Fruit fly (Drosophila melanogaster) whole organism, wandering third instar larva: ENCODE measurements around the gene put.

Source experiments
- Abd-B ChIP-seq: fragments of >200 bp; optimal IDR thresholded peaks from 2 replicates; lab custom pipeline; 2017; ENCODE audit warnings: missing biosample characterization, missing genetic modification characterization
- CG32264 ChIP-seq: fragments of 200-800 bp; sonication (Bioruptor generic); optimal IDR thresholded peaks from 2 replicates; lab custom pipeline; 2016; ENCODE audit warnings: missing biosample characterization, missing genetic modification characterization
- CG9705 ChIP-seq: fragments of 200-800 bp; sonication (Bioruptor generic); optimal IDR thresholded peaks from 2 replicates; lab custom pipeline; 2018; ENCODE audit warnings: missing biosample characterization, mild to moderate bottlenecking, missing genetic modification characterization
- CrebA ChIP-seq: fragments of 200-800 bp; sonication (Bioruptor generic); optimal IDR thresholded peaks from 2 replicates; lab custom pipeline; 2016; ENCODE audit warnings: missing biosample characterization, mild to moderate bottlenecking, missing genetic modification characterization, borderline replicate concordance
- Dfd ChIP-seq: fragments of >200 bp; optimal IDR thresholded peaks from 2 replicates; lab custom pipeline; 2017; ENCODE audit warnings: missing biosample characterization, missing genetic modification characterization
- Dif ChIP-seq: fragments of 200-275, 200-300 bp; sonication (Bioruptor generic); optimal IDR thresholded peaks from 2 replicates; lab custom pipeline; 2018; ENCODE audit warnings: missing biosample characterization, missing genetic modification characterization; ENCODE audit not compliant: partially characterized antibody
- GATAd ChIP-seq: sonication (Bioruptor generic); optimal IDR thresholded peaks from 2 replicates; lab custom pipeline; 2016; ENCODE audit warnings: missing biosample characterization, missing genetic modification characterization
- HLH106 ChIP-seq: fragments of 200-800 bp; optimal IDR thresholded peaks from 3 replicates; lab custom pipeline; 2019; ENCODE audit warnings: missing biosample characterization, mild to moderate bottlenecking, missing genetic modification characterization, moderate library complexity
- Hnf4 ChIP-seq: fragments of 200-800 bp; sonication (Bioruptor generic); optimal IDR thresholded peaks from 2 replicates; lab custom pipeline; 2016; ENCODE audit warnings: missing biosample characterization, mild to moderate bottlenecking, missing genetic modification characterization
- Hr78 ChIP-seq: fragments of >200 bp; optimal IDR thresholded peaks from 2 replicates; lab custom pipeline; 2017; ENCODE audit warnings: missing biosample characterization, missing genetic modification characterization
- Hr83 ChIP-seq: fragments of 200-300 bp; sonication (Bioruptor generic); optimal IDR thresholded peaks from 2 replicates; lab custom pipeline; 2016; ENCODE audit warnings: missing biosample characterization, mild to moderate bottlenecking, missing genetic modification characterization, moderate library complexity; ENCODE audit not compliant: poor library complexity, severe bottlenecking
- Jra ChIP-seq: sonication (Bioruptor generic); optimal IDR thresholded peaks from 2 replicates; lab custom pipeline; 2016; ENCODE audit warnings: missing biosample characterization, missing genetic modification characterization
- Mio ChIP-seq: sonication (Bioruptor generic); optimal IDR thresholded peaks from 2 replicates; lab custom pipeline; 2016; ENCODE audit warnings: missing biosample characterization, missing genetic modification characterization
- Myc ChIP-seq: fragments of >200 bp; optimal IDR thresholded peaks from 2 replicates; lab custom pipeline; 2017
- N ChIP-seq: fragments of >200 bp; optimal IDR thresholded peaks from 2 replicates; lab custom pipeline; 2018; ENCODE audit warnings: missing biosample characterization, missing external identifiers, missing genetic modification characterization
- OdsH ChIP-seq: fragments of 200-800 bp; sonication (Bioruptor generic); optimal IDR thresholded peaks from 2 replicates; lab custom pipeline; 2016; ENCODE audit warnings: missing biosample characterization, mild to moderate bottlenecking, missing genetic modification characterization
- Rel ChIP-seq, 2 experiments: fragments of 200-800 bp; sonication (Bioruptor generic) in 1 of 2; optimal IDR thresholded peaks; 2 replicates in 1 of 2; 3 replicates in 1 of 2; lab custom pipeline; 2016 to 2019; ENCODE audit warnings: mild to moderate bottlenecking in 2 of 2, missing biosample characterization in 2 of 2, missing genetic modification characterization in 2 of 2, moderate library complexity in 1 of 2
- Sp1 ChIP-seq: fragments of 200-800 bp; sonication (Bioruptor generic); optimal IDR thresholded peaks from 3 replicates; lab custom pipeline; 2019; ENCODE audit warnings: missing biosample characterization, mild to moderate bottlenecking, missing genetic modification characterization, moderate library complexity
- Vsx2 ChIP-seq: fragments of 200-300, 225-300 bp; sonication (Bioruptor generic); optimal IDR thresholded peaks from 2 replicates; lab custom pipeline; 2018; ENCODE audit warnings: missing biosample characterization, missing genetic modification characterization; ENCODE audit not compliant: partially characterized antibody
- br ChIP-seq: fragments of 200-800 bp; sonication (Bioruptor generic); optimal IDR thresholded peaks from 2 replicates; lab custom pipeline; 2016; ENCODE audit warnings: missing biosample characterization, missing genetic modification characterization
- brk ChIP-seq: fragments of 200-800 bp; sonication (Bioruptor generic); optimal IDR thresholded peaks from 2 replicates; lab custom pipeline; 2016; ENCODE audit warnings: missing biosample characterization, mild to moderate bottlenecking, missing genetic modification characterization
- dl ChIP-seq, 2 experiments: fragments of 175-275, 200-275 bp in 1 of 2; fragments of 200-275 bp in 1 of 2; sonication (Bioruptor generic); optimal IDR thresholded peaks; lab custom pipeline; 2018; ENCODE audit warnings: mild to moderate bottlenecking in 2 of 2, missing biosample characterization in 2 of 2, missing genetic modification characterization in 2 of 2, moderate library complexity in 2 of 2; ENCODE audit not compliant: partially characterized antibody in 2 of 2, insufficient read depth in 1 of 2
- dmrt93B ChIP-seq: fragments of 200-800 bp; sonication (Bioruptor generic); optimal IDR thresholded peaks from 2 replicates; lab custom pipeline; 2018; ENCODE audit warnings: missing biosample characterization, mild to moderate bottlenecking, missing genetic modification characterization
- dsf ChIP-seq: sonication (Bioruptor generic); optimal IDR thresholded peaks from 2 replicates; lab custom pipeline; 2016; ENCODE audit warnings: missing biosample characterization, missing genetic modification characterization, borderline replicate concordance
- ey ChIP-seq: fragments of 200-800 bp; sonication (Bioruptor generic); optimal IDR thresholded peaks from 2 replicates; lab custom pipeline; 2016; ENCODE audit warnings: missing biosample characterization, missing genetic modification characterization
- foxo ChIP-seq, 2 experiments: fragments of 200-800 bp; sonication (Bioruptor generic); optimal IDR thresholded peaks; 2 replicates in 1 of 2; 3 replicates in 1 of 2; lab custom pipeline; 2016 to 2017; ENCODE audit warnings: missing biosample characterization in 2 of 2, missing genetic modification characterization in 2 of 2
- fru ChIP-seq: fragments of 200-800 bp; sonication (Bioruptor generic); optimal IDR thresholded peaks from 3 replicates; lab custom pipeline; 2016; ENCODE audit warnings: missing biosample characterization, mild to moderate bottlenecking, missing genetic modification characterization
- h ChIP-seq: fragments of 200-800 bp; sonication (Bioruptor generic); optimal IDR thresholded peaks from 3 replicates; lab custom pipeline; 2016; ENCODE audit warnings: missing biosample characterization, mild to moderate bottlenecking, missing genetic modification characterization
- jim ChIP-seq: fragments of 175-275, 200-325 bp; sonication (Bioruptor generic); optimal IDR thresholded peaks from 2 replicates; lab custom pipeline; 2016; ENCODE audit warnings: missing biosample characterization, mild to moderate bottlenecking, missing genetic modification characterization
- lola ChIP-seq: fragments of >200 bp; optimal IDR thresholded peaks from 2 replicates; lab custom pipeline; 2017; ENCODE audit warnings: missing biosample characterization, missing genetic modification characterization
- pan ChIP-seq: fragments of >200 bp; optimal IDR thresholded peaks from 2 replicates; lab custom pipeline; 2017
- psq ChIP-seq: fragments of 200-800 bp; sonication (Bioruptor generic); optimal IDR thresholded peaks from 3 replicates; lab custom pipeline; 2017; ENCODE audit warnings: missing biosample characterization, mild to moderate bottlenecking, missing genetic modification characterization, moderate library complexity
- rgr ChIP-seq: fragments of 200-800 bp; sonication (Bioruptor generic); optimal IDR thresholded peaks from 3 replicates; lab custom pipeline; 2016; ENCODE audit warnings: missing biosample characterization, mild to moderate bottlenecking, missing genetic modification characterization
- sage ChIP-seq: fragments of 200-800 bp; sonication (Bioruptor generic); optimal IDR thresholded peaks from 2 replicates; lab custom pipeline; 2016; ENCODE audit warnings: missing biosample characterization, mild to moderate bottlenecking, missing genetic modification characterization
- sv ChIP-seq: fragments of 200-800 bp; sonication (Bioruptor generic); optimal IDR thresholded peaks from 3 replicates; lab custom pipeline; 2016; ENCODE audit warnings: missing biosample characterization, missing genetic modification characterization
- tai ChIP-seq: sonication (Bioruptor generic); optimal IDR thresholded peaks from 2 replicates; lab custom pipeline; 2016; ENCODE audit warnings: missing biosample characterization, missing genetic modification characterization
- usp ChIP-seq: fragments of >200 bp; optimal IDR thresholded peaks from 2 replicates; lab custom pipeline; 2017; ENCODE audit warnings: missing biosample characterization, missing genetic modification characterization
- woc ChIP-seq: sonication (Bioruptor generic); optimal IDR thresholded peaks from 2 replicates; lab custom pipeline; 2016; ENCODE audit warnings: missing biosample characterization, mild to moderate bottlenecking, missing genetic modification characterization

put gene

DNA sequence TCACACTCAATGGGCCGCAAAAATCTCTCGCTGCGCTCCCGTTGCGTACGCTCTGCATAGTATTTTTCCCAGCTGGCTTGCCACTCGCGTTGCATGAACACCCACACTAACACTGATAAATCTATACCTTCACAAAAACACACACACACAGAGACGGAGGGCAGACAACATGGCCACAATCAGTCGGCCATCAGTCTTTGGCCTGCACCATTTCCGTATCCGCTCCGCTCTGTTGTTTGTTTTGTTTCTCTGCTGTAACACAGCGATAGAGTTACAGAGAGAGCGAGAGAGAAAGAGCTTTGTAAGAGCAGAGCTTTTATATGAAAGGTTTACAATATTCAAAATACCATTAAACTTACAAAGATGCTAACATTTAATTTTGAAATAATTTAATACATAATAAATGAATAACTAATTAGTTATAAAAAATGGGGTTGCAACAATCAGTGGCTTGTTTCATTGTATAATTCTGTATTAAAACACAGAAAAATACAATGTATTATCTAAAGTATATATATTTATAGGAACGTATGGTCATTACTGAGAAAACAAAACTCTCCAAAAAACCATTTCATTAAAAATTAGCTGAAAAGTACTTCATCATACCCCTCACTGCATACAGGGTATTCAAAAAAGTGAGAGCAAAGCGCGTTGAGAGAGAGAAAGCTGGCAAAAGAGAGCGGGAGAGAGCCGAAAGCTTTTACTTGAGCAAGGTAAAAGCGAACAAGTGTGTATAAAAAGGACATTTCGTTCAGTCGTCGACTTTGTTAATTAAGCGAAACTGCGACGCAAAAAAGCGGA, 16.4 kb downstream of the put start, which contains the start of gene CG14853:
Gene CG14853, plus strand, starts transcription at position 751 of the 801 bp plus-strand sequence.
- TF ChIP-seq Sp1 (GFP tag; lab: Kevin White, UChicago): peak; percentile 44
- TF ChIP-seq foxo (GFP tag; optimal IDR thresholded peaks at IDR 0.05; lab: Kevin White, UChicago): no peak
- TF ChIP-seq Dif: no peak
- TF ChIP-seq OdsH (GFP tag; lab: Kevin White, UChicago): peak; percentile 30
- peak; percentile 56 for TF ChIP-seq HLH106
- no peak for TF ChIP-seq dl (GFP tag; optimal IDR thresholded peaks at IDR 0.05; lab: Kevin White, UChicago; ENCODE audit: insufficient read depth in 1 of 2, partially characterized antibody in 2 of 2)
- TF ChIP-seq rgr: peak; percentile 48
- TF ChIP-seq psq (GFP tag; lab: Kevin White, UChicago): peak; percentile 18

DNA sequence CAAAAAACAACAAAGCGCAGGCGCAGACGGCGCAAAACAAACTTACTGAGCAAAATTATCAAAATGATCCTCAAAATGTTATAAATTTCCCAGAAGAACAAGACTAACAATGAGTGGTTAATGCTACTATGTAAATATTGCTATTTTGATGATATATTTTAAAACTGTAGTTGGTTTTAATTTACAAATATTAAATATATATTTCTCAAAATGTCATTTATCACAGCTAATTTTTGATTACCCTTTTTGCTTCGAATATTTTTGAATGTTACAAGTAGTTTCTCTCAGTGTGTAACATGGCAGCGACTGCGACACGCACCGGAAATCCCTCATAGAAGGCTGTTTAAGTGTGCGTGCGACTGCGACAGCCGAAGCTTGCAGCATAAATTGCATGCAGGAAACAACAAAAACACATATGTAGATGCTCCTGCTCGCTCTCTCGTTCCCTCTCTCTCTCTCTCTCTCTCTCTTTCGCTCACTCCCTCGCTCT, 27.5 kb downstream of the put start:
- TF ChIP-seq Abd-B (GFP tag; lab: Kevin White, UChicago) (no peak), Sp1 (GFP tag; lab: Kevin White, UChicago) (no peak), psq (GFP tag; lab: Kevin White, UChicago) (no peak), Vsx2 (GFP tag; lab: Kevin White, UChicago) (no peak), usp (GFP tag; lab: Kevin White, UChicago) (no peak), pan (no peak), dl (GFP tag; optimal IDR thresholded peaks at IDR 0.05; lab: Kevin White, UChicago; ENCODE audit: insufficient read depth in 1 of 2, partially characterized antibody in 2 of 2) (no peak), brk (GFP tag; lab: Kevin White, UChicago) (no peak), foxo (GFP tag; optimal IDR thresholded peaks at IDR 0.05; lab: Kevin White, UChicago) (peak in 1 of 2 experiments; percentile 18), HLH106 (peak; percentile 5), Myc (no peak), dmrt93B (GFP tag; lab: Kevin White, UChicago) (no peak), fru (peak; percentile 10), OdsH (GFP tag; lab: Kevin White, UChicago) (no peak)
- TF ChIP-seq, all 38 proteins: peak for 3

DNA sequence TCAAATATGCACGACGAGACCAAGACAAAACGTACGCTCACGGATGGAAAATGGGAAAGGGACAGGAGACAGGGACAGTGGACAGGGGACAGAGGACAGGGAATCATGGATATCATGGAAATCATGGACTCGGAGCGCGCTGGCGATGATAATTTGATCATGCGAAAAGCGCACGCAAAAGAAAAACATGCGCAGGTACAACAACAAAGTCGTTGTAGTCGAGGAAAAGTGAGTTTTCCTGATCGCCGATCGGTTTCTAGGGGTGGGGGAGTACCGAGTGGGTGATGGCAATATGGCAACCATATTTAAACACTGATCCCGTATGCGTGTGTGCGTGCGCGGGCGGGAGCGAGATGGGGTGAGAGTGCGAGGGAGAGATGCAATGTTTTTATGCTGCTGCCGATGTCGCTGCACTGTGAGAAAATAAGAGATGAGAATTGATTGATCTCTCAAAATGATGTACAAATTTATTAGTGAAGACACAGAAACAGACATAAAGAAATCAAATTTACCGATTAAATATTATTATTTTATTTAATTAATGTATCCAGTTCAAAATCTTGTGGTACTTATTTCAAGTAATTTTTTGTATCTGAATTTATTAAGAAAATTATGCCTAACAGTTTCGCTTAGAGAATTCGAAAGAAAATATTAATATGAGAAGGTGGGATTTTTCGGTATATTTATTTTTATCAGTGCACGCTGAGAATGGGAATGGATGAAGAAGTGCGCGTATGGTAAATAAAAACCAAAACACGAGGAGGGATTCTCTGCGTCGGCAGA, 34.6 kb downstream of the put start:
- TF ChIP-seq h (GFP tag; lab: Kevin White, UChicago): peak; percentile 17
- no peak for TF ChIP-seq Dfd (GFP tag; lab: Kevin White, UChicago)
- TF ChIP-seq Vsx2 (GFP tag; lab: Kevin White, UChicago): no peak
- peak; percentile 20 for TF ChIP-seq OdsH (GFP tag; lab: Kevin White, UChicago)
- no peak for TF ChIP-seq Abd-B (GFP tag; lab: Kevin White, UChicago)
- TF ChIP-seq Hr83 (GFP tag; lab: Kevin White, UChicago): no peak
- no peak for TF ChIP-seq Hr78
- no peak for TF ChIP-seq CG32264 (GFP tag; lab: Kevin White, UChicago)
- TF ChIP-seq ey (GFP tag; lab: Kevin White, UChicago): no peak
- TF ChIP-seq dmrt93B (GFP tag; lab: Kevin White, UChicago): no peak
- no peak for TF ChIP-seq jim
- no peak for TF ChIP-seq Dif
- no peak for TF ChIP-seq tai (GFP tag; lab: Kevin White, UChicago)
- peak; percentile 76 for TF ChIP-seq pan
- TF ChIP-seq dsf (GFP tag; lab: Kevin White, UChicago): no peak
- TF ChIP-seq fru: no peak
- no peak for TF ChIP-seq brk (GFP tag; lab: Kevin White, UChicago)
- no peak for TF ChIP-seq Hnf4 (GFP tag; lab: Kevin White, UChicago)
- TF ChIP-seq Sp1 (GFP tag; lab: Kevin White, UChicago): no peak
- no peak for TF ChIP-seq CrebA (GFP tag; lab: Kevin White, UChicago)
- TF ChIP-seq psq (GFP tag; lab: Kevin White, UChicago): peak; percentile 18
- no peak for TF ChIP-seq lola
- TF ChIP-seq HLH106: peak; percentile 14
- no peak for TF ChIP-seq CG9705 (GFP tag; lab: Kevin White, UChicago)
- no peak for TF ChIP-seq Rel (GFP tag; optimal IDR thresholded peaks at IDR 0.05; lab: Kevin White, UChicago)
- TF ChIP-seq Rel (tag; optimal IDR thresholded peaks at IDR 0.05; lab: Kevin White, UChicago): no peak
- TF ChIP-seq br: no peak
- TF ChIP-seq rgr: peak; percentile 15
- no peak for TF ChIP-seq Myc
- TF ChIP-seq dl (GFP tag; optimal IDR thresholded peaks at IDR 0.05; lab: Kevin White, UChicago; ENCODE audit: insufficient read depth in 1 of 2, partially characterized antibody in 2 of 2): no peak
- no peak for TF ChIP-seq usp (GFP tag; lab: Kevin White, UChicago)
- TF ChIP-seq sv (GFP tag; lab: Kevin White, UChicago): peak; percentile 41
- TF ChIP-seq N: no peak
- TF ChIP-seq woc: no peak
- no peak for TF ChIP-seq GATAd (GFP tag; lab: Kevin White, UChicago)
- peak in 1 of 2 experiments; percentile 32 for TF ChIP-seq foxo (GFP tag; optimal IDR thresholded peaks at IDR 0.05; lab: Kevin White, UChicago)
- TF ChIP-seq sage (GFP tag; lab: Kevin White, UChicago): no peak
- no peak for TF ChIP-seq Jra (GFP tag; lab: Kevin White, UChicago)
- TF ChIP-seq Mio (GFP tag; lab: Kevin White, UChicago): no peak
